Fruit fly (Drosophila melanogaster) whole organism, embryonic: ENCODE results near the gene CG18788.

Experiments
- CG10209 ChIP-seq: fragments of 200-800 bp; sonication (Bioruptor generic); optimal IDR thresholded peaks from 3 replicates; lab custom pipeline; 2017; ENCODE audit warnings: missing biosample characterization, mild to moderate bottlenecking, missing genetic modification characterization, missing genetic modification reagents
- CG10462 ChIP-seq: fragments of 200-800 bp; sonication (Bioruptor generic); optimal IDR thresholded peaks from 2 replicates; lab custom pipeline; 2016; ENCODE audit warnings: missing biosample characterization, missing genetic modification characterization
- CG10654 ChIP-seq: fragments of 200-800 bp; sonication (Bioruptor generic); optimal IDR thresholded peaks from 2 replicates; lab custom pipeline; 2016; ENCODE audit warnings: missing biosample characterization, missing genetic modification characterization
- CG11398 ChIP-seq: fragments of 200-800 bp; sonication (Bioruptor generic); optimal IDR thresholded peaks from 2 replicates; lab custom pipeline; 2016; ENCODE audit warnings: missing biosample characterization, missing genetic modification characterization
- CG11723 ChIP-seq: fragments of 200-800 bp; sonication (Bioruptor generic); optimal IDR thresholded peaks from 2 replicates; lab custom pipeline; 2017; ENCODE audit warnings: missing biosample characterization, mild to moderate bottlenecking, missing genetic modification characterization
- CG12219 ChIP-seq: fragments of 200-800 bp; sonication (Bioruptor generic); optimal IDR thresholded peaks from 3 replicates; lab custom pipeline; 2018; ENCODE audit warnings: missing biosample characterization, mild to moderate bottlenecking, missing genetic modification characterization
- CG13296 ChIP-seq: fragments of 200-800 bp; sonication (Bioruptor generic); optimal IDR thresholded peaks from 3 replicates; lab custom pipeline; 2018; ENCODE audit warnings: missing biosample characterization, mild to moderate bottlenecking, missing genetic modification characterization
- CG1602 ChIP-seq: fragments of 200-800 bp; sonication (Bioruptor generic); optimal IDR thresholded peaks from 3 replicates; lab custom pipeline; 2016; ENCODE audit warnings: missing biosample characterization, missing genetic modification characterization
- CG17361 ChIP-seq: fragments of 200-800 bp; sonication (Bioruptor generic); IDR thresholded peaks from 3 replicates; pipeline ENCODE4 v1.3.6; 2022; ENCODE audit warnings: missing biosample characterization, missing genetic modification characterization
- CG18764 ChIP-seq: fragments of 200-800 bp; sonication (Bioruptor generic); optimal IDR thresholded peaks from 3 replicates; lab custom pipeline; 2016; ENCODE audit warnings: missing biosample characterization, missing genetic modification characterization
- CG2199 ChIP-seq: fragments of 200-800 bp; sonication (Bioruptor generic); IDR thresholded peaks from 3 replicates; pipeline ENCODE4 v1.3.6; 2022; ENCODE audit warnings: missing biosample characterization, missing genetic modification characterization
- CG2875 ChIP-seq: fragments of 200-800 bp; sonication (Bioruptor generic); optimal IDR thresholded peaks from 2 replicates; lab custom pipeline; 2017; ENCODE audit warnings: missing biosample characterization, mild to moderate bottlenecking, missing genetic modification characterization, missing genetic modification reagents
- CG3838 ChIP-seq: fragments of 200-800 bp; sonication (Bioruptor generic); optimal IDR thresholded peaks from 3 replicates; lab custom pipeline; 2016; ENCODE audit warnings: missing biosample characterization, missing genetic modification characterization
- CG4360 ChIP-seq: fragments of 200-800 bp; sonication (Bioruptor generic); IDR thresholded peaks from 2 replicates; pipeline ENCODE4 v1.3.6; 2022; ENCODE audit warnings: missing biosample characterization, missing genetic modification characterization
- CG4854 ChIP-seq: fragments of 200-800 bp; sonication (Bioruptor generic); optimal IDR thresholded peaks from 2 replicates; lab custom pipeline; 2016; ENCODE audit warnings: missing biosample characterization, missing genetic modification characterization, inconsistent platforms
- CG7271 ChIP-seq: fragments of 200-800 bp; sonication (Bioruptor generic); optimal IDR thresholded peaks from 2 replicates; lab custom pipeline; 2018; ENCODE audit warnings: missing biosample characterization, mild to moderate bottlenecking, missing genetic modification characterization, moderate library complexity
- CG7745 ChIP-seq: fragments of 200-800 bp; sonication (Bioruptor generic); optimal IDR thresholded peaks from 2 replicates; lab custom pipeline; 2018; ENCODE audit warnings: missing biosample characterization, mild to moderate bottlenecking, missing genetic modification characterization, moderate library complexity
- CG7839 ChIP-seq: fragments of 200-800 bp; sonication (Bioruptor generic); optimal IDR thresholded peaks from 3 replicates; lab custom pipeline; 2018; ENCODE audit warnings: missing biosample characterization, mild to moderate bottlenecking, missing genetic modification characterization, moderate library complexity
- CG9932 ChIP-seq: fragments of 200-800 bp; sonication (Bioruptor generic); IDR thresholded peaks from 2 replicates; pipeline ENCODE4 v1.3.6; 2022; ENCODE audit warnings: missing biosample characterization, missing genetic modification characterization
- Dfd ChIP-seq, 2 experiments: fragments of >200 bp; optimal IDR thresholded peaks; 2 replicates each; lab custom pipeline; 2017; ENCODE audit warnings: missing biosample characterization in 2 of 2, missing genetic modification characterization in 2 of 2
- E2f2 ChIP-seq: fragments of 200-800 bp; sonication (Bioruptor generic); IDR thresholded peaks from 2 replicates; pipeline ENCODE4 v1.3.6; 2022; ENCODE audit warnings: missing biosample characterization, missing genetic modification characterization
- Ets97D ChIP-seq: fragments of 200-800 bp; sonication (Bioruptor generic); optimal IDR thresholded peaks from 3 replicates; lab custom pipeline; 2016; ENCODE audit warnings: missing biosample characterization, missing genetic modification characterization
- Fer3 ChIP-seq: fragments of 200-800 bp; sonication (Bioruptor generic); optimal IDR thresholded peaks from 2 replicates; lab custom pipeline; 2018; ENCODE audit warnings: missing biosample characterization, mild to moderate bottlenecking, missing genetic modification characterization, moderate library complexity
- H2.0 ChIP-seq: fragments of 200-800 bp; sonication (Bioruptor generic); IDR thresholded peaks from 2 replicates; pipeline ENCODE4 v1.3.6; 2022; ENCODE audit warnings: missing biosample characterization, missing genetic modification characterization
- HLHmδ ChIP-seq: fragments of 200-800 bp; sonication (Bioruptor generic); optimal IDR thresholded peaks from 2 replicates; lab custom pipeline; 2018; ENCODE audit warnings: missing biosample characterization, mild to moderate bottlenecking, missing genetic modification characterization, moderate library complexity
- HmgZ ChIP-seq: fragments of 200-800 bp; sonication (Bioruptor generic); optimal IDR thresholded peaks from 2 replicates; lab custom pipeline; 2018; ENCODE audit warnings: missing biosample characterization, mild to moderate bottlenecking, missing genetic modification characterization
- Meics ChIP-seq: fragments of 200-800 bp; sonication (Bioruptor generic); optimal IDR thresholded peaks from 2 replicates; lab custom pipeline; 2017; ENCODE audit warnings: missing biosample characterization, mild to moderate bottlenecking, missing genetic modification characterization
- NC2β ChIP-seq: fragments of 200-800 bp; sonication (Bioruptor generic); optimal IDR thresholded peaks from 2 replicates; lab custom pipeline; 2016; ENCODE audit warnings: missing biosample characterization, missing genetic modification characterization
- Nf-YA ChIP-seq: fragments of 200-800 bp; sonication (Bioruptor generic); IDR thresholded peaks from 2 replicates; pipeline ENCODE4 v1.3.6; 2022; ENCODE audit warnings: missing biosample characterization, missing genetic modification characterization
- NfI ChIP-seq: fragments of 200-800 bp; sonication (Bioruptor generic); optimal IDR thresholded peaks from 3 replicates; lab custom pipeline; 2018; ENCODE audit warnings: missing biosample characterization, mild to moderate bottlenecking, missing genetic modification characterization, moderate library complexity
- al ChIP-seq: fragments of 200-800 bp; sonication (Bioruptor generic); IDR thresholded peaks from 2 replicates; pipeline ENCODE4 v1.3.6; 2022; ENCODE audit warnings: missing biosample characterization, missing genetic modification characterization
- bab2 ChIP-seq: fragments of 200-800 bp; sonication (Bioruptor generic); optimal IDR thresholded peaks from 2 replicates; lab custom pipeline; 2016; ENCODE audit warnings: missing biosample characterization, missing genetic modification characterization
- bcd ChIP-seq: fragments of 200-800 bp; sonication (Bioruptor generic); optimal IDR thresholded peaks from 2 replicates; lab custom pipeline; 2017; ENCODE audit warnings: missing biosample characterization, mild to moderate bottlenecking, missing genetic modification characterization
- chn ChIP-seq: fragments of 200-800 bp; sonication (Bioruptor generic); optimal IDR thresholded peaks from 2 replicates; lab custom pipeline; 2016; ENCODE audit warnings: missing biosample characterization, missing genetic modification characterization
- crol ChIP-seq: fragments of 200-800 bp; sonication (Bioruptor generic); IDR thresholded peaks from 2 replicates; pipeline ENCODE4 v1.3.6; 2022; ENCODE audit warnings: missing biosample characterization, missing genetic modification characterization
- dimm ChIP-seq: fragments of 200-800 bp; sonication (Bioruptor generic); IDR thresholded peaks from 2 replicates; pipeline ENCODE4 v1.3.6; 2022; ENCODE audit warnings: missing biosample characterization, missing genetic modification characterization
- h ChIP-seq: fragments of >200 bp; optimal IDR thresholded peaks from 2 replicates; lab custom pipeline; 2017
- hb ChIP-seq: fragments of 200-800 bp; sonication (Bioruptor generic); IDR thresholded peaks from 3 replicates; pipeline ENCODE4 v1.3.6; 2022; ENCODE audit warnings: missing biosample characterization, missing genetic modification characterization; ENCODE audit not compliant: partially characterized antibody
- hbn ChIP-seq: fragments of 200-800 bp; sonication (Bioruptor generic); IDR thresholded peaks from 2 replicates; pipeline ENCODE4 v1.3.6; 2022; ENCODE audit warnings: missing biosample characterization, missing genetic modification characterization; ENCODE audit not compliant: partially characterized antibody
- lola ChIP-seq, 3 experiments: fragments of >200 bp in 2 of 3; fragments of 200-800 bp in 1 of 3; sonication (Bioruptor generic) in 1 of 3; optimal IDR thresholded peaks; 2 replicates each; lab custom pipeline; 2017 to 2019; ENCODE audit warnings: missing biosample characterization in 3 of 3, missing genetic modification characterization in 3 of 3, mild to moderate bottlenecking in 1 of 3, moderate library complexity in 1 of 3
- nmo ChIP-seq: fragments of 200-800 bp; sonication (Bioruptor generic); optimal IDR thresholded peaks from 2 replicates; lab custom pipeline; 2018; ENCODE audit warnings: missing biosample characterization, mild to moderate bottlenecking, missing genetic modification characterization, moderate library complexity
- odd ChIP-seq: fragments of 200-800 bp; sonication (Bioruptor generic); optimal IDR thresholded peaks from 2 replicates; lab custom pipeline; 2017; ENCODE audit warnings: missing biosample characterization, mild to moderate bottlenecking, missing genetic modification characterization
- org-1 ChIP-seq: fragments of 200-800 bp; sonication (Bioruptor generic); optimal IDR thresholded peaks from 2 replicates; lab custom pipeline; 2017; ENCODE audit warnings: missing biosample characterization, missing genetic modification characterization
- phol ChIP-seq: fragments of 200-800 bp; sonication (Bioruptor generic); optimal IDR thresholded peaks from 3 replicates; lab custom pipeline; 2018; ENCODE audit warnings: missing biosample characterization, mild to moderate bottlenecking, missing genetic modification characterization, moderate library complexity
- sim ChIP-seq: fragments of 200-800 bp; sonication (Bioruptor generic); IDR thresholded peaks from 2 replicates; pipeline ENCODE4 v1.3.6; 2022; ENCODE audit warnings: missing biosample characterization, missing genetic modification characterization
- sr ChIP-seq: fragments of 200-800 bp; sonication (Bioruptor generic); IDR thresholded peaks from 3 replicates; pipeline ENCODE4 v1.3.6; 2022; ENCODE audit warnings: missing biosample characterization, missing genetic modification characterization
- twi ChIP-seq: fragments of 200-800 bp; optimal IDR thresholded peaks from 2 replicates; lab custom pipeline; 2019; ENCODE audit warnings: missing biosample characterization, mild to moderate bottlenecking, missing genetic modification characterization, moderate library complexity
- unc-4 ChIP-seq: fragments of 200-800 bp; sonication (Bioruptor generic); IDR thresholded peaks from 2 replicates; pipeline ENCODE4 v1.3.6; 2022; ENCODE audit warnings: missing biosample characterization, missing genetic modification characterization; ENCODE audit not compliant: partially characterized antibody

Gene CG18788

DNA sequence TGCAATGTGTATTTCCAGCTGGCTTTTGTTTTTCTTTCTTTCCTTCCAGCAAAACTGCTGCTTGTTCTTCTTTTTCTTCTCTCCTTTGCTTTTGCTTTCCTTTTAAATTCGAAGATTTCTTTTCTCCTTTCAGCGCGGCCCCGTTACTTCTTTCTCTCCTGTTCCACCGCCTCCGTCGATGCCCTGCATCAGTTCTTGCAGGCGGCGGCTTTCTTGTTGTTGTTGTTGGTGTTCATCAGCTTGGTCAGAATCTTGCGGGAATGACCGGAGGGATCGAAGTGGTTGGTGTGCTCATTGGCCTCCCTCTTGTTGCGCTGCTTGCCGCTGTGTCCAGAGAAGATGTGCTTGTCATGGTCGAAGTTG, 11.6 kb downstream of the CG18788 start:
- no peak for TF ChIP-seq CG10654 (GFP tag; lab: Kevin White, UChicago)
- TF ChIP-seq unc-4 (GFP tag; lab: Robert Waterston, UW) = no peak
- peak; percentile 65 for TF ChIP-seq CG4360 (GFP tag; lab: Robert Waterston, UW)
- TF ChIP-seq org-1 (GFP tag; lab: Kevin White, UChicago) = no peak
- no peak for TF ChIP-seq nmo
- no peak for TF ChIP-seq H2.0 (GFP tag; lab: Robert Waterston, UW)
- TF ChIP-seq twi (tag; lab: Kevin White, UChicago) = no peak
- no peak for TF ChIP-seq CG1602 (GFP tag; lab: Kevin White, UChicago)
- TF ChIP-seq CG17361 = no peak
- no peak for TF ChIP-seq CG3838 (GFP tag; lab: Kevin White, UChicago)
- TF ChIP-seq crol (GFP tag; lab: Robert Waterston, UW) = 0 out of 2 replicates have a peak, but pooled peaks have one; percentile 39

dm6 chr2L:12045941-12046855, 12.2 kb downstream of the CG18788 start, which contains the start of gene CG6770:
TSS of gene CG6770 (minus strand) at chr2L:12046118.
- TF ChIP-seq CG12219 (peak; percentile 58), CG2199 (GFP tag; lab: Robert Waterston, UW) (no peak), lola (GFP tag; optimal IDR thresholded peaks at IDR 0.05; lab: Kevin White, UChicago) (peak in 1 of 3 experiments; percentile 19), hbn (no peak), Nf-YA (GFP tag; lab: Robert Waterston, UW) (peak; percentile 55), odd (GFP tag; lab: Kevin White, UChicago) (peak; percentile 78), E2f2 (GFP tag; lab: Robert Waterston, UW) (peak; percentile 74; the same call in 1 of the 2 replicates), Meics (GFP tag; lab: Kevin White, UChicago) (peak; percentile 91), CG11398 (GFP tag; lab: Kevin White, UChicago) (peak; percentile 20), hb (GFP tag; lab: Robert Waterston, UW) (no peak), CG10209 (GFP tag; lab: Kevin White, UChicago) (peak; percentile 73), chn (GFP tag; lab: Kevin White, UChicago) (peak; percentile 47), HLHmδ (GFP tag; lab: Kevin White, UChicago) (no peak), sr (GFP tag; lab: Robert Waterston, UW) (0 out of 3 replicates have a peak, but pooled peaks have one; percentile 21), NC2β (peak; percentile 7), CG7839 (tag; lab: Kevin White, UChicago) (peak; percentile 86), bcd (peak; percentile 72), CG11723 (GFP tag; lab: Kevin White, UChicago) (peak; percentile 58), CG9932 (GFP tag; lab: Robert Waterston, UW) (peak; percentile 85), HmgZ (peak; percentile 90), phol (tag; lab: Kevin White, UChicago) (peak; percentile 52), CG7745 (tag; lab: Kevin White, UChicago) (no peak), sim (GFP tag; lab: Robert Waterston, UW) (peak; percentile 38; the same call in 1 of the 2 replicates), CG18764 (GFP tag; lab: Kevin White, UChicago) (peak; percentile 63), bab2 (peak; percentile 37), NfI (peak; percentile 83), Ets97D (GFP tag; lab: Kevin White, UChicago) (peak; percentile 9), h (lab: Kevin White, UChicago) (no peak), Fer3 (peak; percentile 89), Dfd (GFP tag; optimal IDR thresholded peaks at IDR 0.05; lab: Kevin White, UChicago) (no peak), CG10462 (GFP tag; lab: Kevin White, UChicago) (peak; percentile 14), al (peak; percentile 77), CG7271 (tag; lab: Kevin White, UChicago) (no peak), CG13296 (GFP tag; lab: Kevin White, UChicago) (peak; percentile 93), CG4854 (GFP tag; lab: Kevin White, UChicago) (peak; percentile 30), dimm (GFP tag; lab: Robert Waterston, UW) (peak; percentile 57), CG2875 (GFP tag; lab: Kevin White, UChicago) (no peak)
